Worm (Caenorhabditis elegans) whole organism, young adult: ENCODE data around the gene F58E6.5.

Experiments used
- B0261.1 ChIP-seq: sonication (generic microtip); optimal IDR thresholded peaks from 2 replicates; lab custom pipeline; 2016; ENCODE audit warnings: mild to moderate bottlenecking, missing genetic modification characterization, moderate library complexity, missing compliant biosample characterization
- C17E4.6 ChIP-seq: fragments of 200-800 bp; sonication (Bioruptor generic); IDR thresholded peaks from 2 replicates; pipeline ENCODE4 v1.3.6; 2022; ENCODE audit warnings: missing genetic modification reagents, missing genetic modification characterization, missing compliant biosample characterization
- D2030.7 ChIP-seq: fragments of 200-800 bp; sonication (Bioruptor generic); IDR thresholded peaks from 2 replicates; pipeline ENCODE4 v1.3.6; 2022; ENCODE audit warnings: missing genetic modification reagents, missing genetic modification characterization, missing compliant biosample characterization
- F10E7.11 ChIP-seq: sonication (generic microtip); optimal IDR thresholded peaks from 2 replicates; lab custom pipeline; 2017; ENCODE audit warnings: mild to moderate bottlenecking, missing genetic modification characterization, moderate library complexity, missing compliant biosample characterization
- F37B4.10 ChIP-seq: fragments of 200-800 bp; sonication (Bioruptor generic); IDR thresholded peaks from 2 replicates; pipeline ENCODE4 v1.3.6; 2022; ENCODE audit warnings: missing genetic modification characterization, missing compliant biosample characterization
- F39B2.1 ChIP-seq: fragments of 200-800 bp; sonication (Bioruptor generic); IDR thresholded peaks from 2 replicates; pipeline ENCODE4 v1.3.6; 2022; ENCODE audit warnings: missing genetic modification reagents, missing genetic modification characterization, missing compliant biosample characterization
- F52B5.7 ChIP-seq: sonication (generic microtip); optimal IDR thresholded peaks from 2 replicates; lab custom pipeline; 2016; ENCODE audit warnings: mild to moderate bottlenecking, missing genetic modification characterization, missing compliant biosample characterization
- T07F8.4 ChIP-seq: sonication (generic microtip); optimal IDR thresholded peaks from 2 replicates; lab custom pipeline; 2016; ENCODE audit warnings: mild to moderate bottlenecking, missing genetic modification characterization, moderate library complexity, missing compliant biosample characterization
- T26A5.8 ChIP-seq: sonication (generic microtip); optimal IDR thresholded peaks from 2 replicates; lab custom pipeline; 2016; ENCODE audit warnings: missing genetic modification characterization, missing compliant biosample characterization
- ZK185.1 ChIP-seq: sonication (generic microtip); optimal IDR thresholded peaks from 2 replicates; lab custom pipeline; 2016; ENCODE audit warnings: mild to moderate bottlenecking, missing genetic modification characterization, missing compliant biosample characterization; ENCODE audit not compliant: poor library complexity, severe bottlenecking
- akir-1 ChIP-seq: fragments of 200-800 bp; sonication (Bioruptor generic); optimal IDR thresholded peaks from 2 replicates; lab custom pipeline; 2018; ENCODE audit warnings: mild to moderate bottlenecking, missing genetic modification characterization, moderate library complexity, missing compliant biosample characterization
- ama-1 ChIP-seq, 3 experiments: fragments of 150-350 bp in 1 of 3; sonication (generic microtip) in 2 of 3; optimal IDR thresholded peaks; 2 replicates each; lab custom pipeline; 2014 to 2018; ENCODE audit warnings: missing biosample characterization in 2 of 3, missing genetic modification characterization in 2 of 3, missing genetic modification reagents in 2 of 3
- bed-1 ChIP-seq: fragments of 200-800 bp; sonication (Bioruptor generic); IDR thresholded peaks from 2 replicates; pipeline ENCODE4 v1.3.6; 2022; ENCODE audit warnings: missing genetic modification reagents, missing genetic modification characterization, missing compliant biosample characterization
- ccch-3 ChIP-seq: fragments of 200-800 bp; sonication (Bioruptor generic); optimal IDR thresholded peaks from 2 replicates; lab custom pipeline; 2018; ENCODE audit warnings: mild to moderate bottlenecking, missing genetic modification characterization, missing compliant biosample characterization
- cebp-2 ChIP-seq: fragments of 200-800 bp; sonication (Bioruptor generic); IDR thresholded peaks from 2 replicates; pipeline ENCODE4 v1.3.6; 2022; ENCODE audit warnings: missing genetic modification characterization, missing compliant biosample characterization
- ceh-40 ChIP-seq: fragments of 200-800 bp; sonication (Bioruptor generic); IDR thresholded peaks from 2 replicates; pipeline ENCODE4 v1.3.6; 2022; ENCODE audit warnings: missing genetic modification characterization, missing compliant biosample characterization
- ceh-91 ChIP-seq: fragments of 200-800 bp; sonication (Bioruptor generic); IDR thresholded peaks from 2 replicates; pipeline ENCODE4 v1.3.6; 2022; ENCODE audit warnings: missing genetic modification reagents, missing genetic modification characterization, missing compliant biosample characterization
- die-1 ChIP-seq: sonication (generic microtip); optimal IDR thresholded peaks from 2 replicates; lab custom pipeline; 2016; ENCODE audit warnings: missing genotype, mild to moderate bottlenecking, missing genetic modification characterization, missing compliant biosample characterization
- dox-1 ChIP-seq: fragments of 200-800 bp; sonication (Bioruptor generic); IDR thresholded peaks from 2 replicates; pipeline ENCODE4 v1.3.6; 2022; ENCODE audit warnings: missing genetic modification reagents, missing genetic modification characterization, missing compliant biosample characterization
- dpff-1 ChIP-seq: sonication (generic microtip); optimal IDR thresholded peaks from 2 replicates; lab custom pipeline; 2017; ENCODE audit warnings: mild to moderate bottlenecking, missing genetic modification characterization, missing compliant biosample characterization
- dpl-1 ChIP-seq: fragments of 150-350 bp; optimal IDR thresholded peaks from 2 replicates; lab custom pipeline; 2014; ENCODE audit warnings: missing biosample characterization, missing genetic modification reagents, missing genetic modification characterization
- efl-1 ChIP-seq: fragments of 150-350 bp; optimal IDR thresholded peaks from 2 replicates; lab custom pipeline; 2014; ENCODE audit warnings: missing biosample characterization, missing genetic modification reagents, missing genetic modification characterization
- hlh-26 ChIP-seq: fragments of 200-800 bp; sonication (Bioruptor generic); conservative IDR thresholded peaks from 2 replicates; pipeline ENCODE4 v1.3.6; 2022; ENCODE audit warnings: missing genetic modification reagents, missing genetic modification characterization, missing compliant biosample characterization
- hrde-1 ChIP-seq: sonication (generic microtip); optimal IDR thresholded peaks from 2 replicates; lab custom pipeline; 2016; ENCODE audit warnings: missing genetic modification characterization, mild to moderate bottlenecking, missing compliant biosample characterization, moderate library complexity, missing genotype, missing genetic modification reagents, borderline replicate concordance
- hsf-1 ChIP-seq: fragments of 200-800 bp; sonication (Bioruptor generic); IDR thresholded peaks from 2 replicates; pipeline ENCODE4 v1.3.6; 2022; ENCODE audit warnings: missing genetic modification reagents, missing genetic modification characterization, missing compliant biosample characterization
- lag-1 ChIP-seq: fragments of 200-800 bp; sonication (Bioruptor generic); IDR thresholded peaks from 2 replicates; pipeline ENCODE4 v1.3.6; 2022; ENCODE audit warnings: missing genetic modification reagents, missing genetic modification characterization, missing compliant biosample characterization
- let-607 ChIP-seq, 2 experiments: fragments of 200-800 bp in 1 of 2; sonication (Bioruptor generic) in 1 of 2; sonication (generic microtip) in 1 of 2; optimal IDR thresholded peaks; 2 replicates each; lab custom pipeline; 2016 to 2018; ENCODE audit warnings: mild to moderate bottlenecking in 2 of 2, missing compliant biosample characterization in 2 of 2, missing genetic modification characterization in 2 of 2, moderate library complexity in 2 of 2, missing genotype in 1 of 2
- lin-26 ChIP-seq: fragments of 200-800 bp; sonication (Bioruptor generic); IDR thresholded peaks from 2 replicates; pipeline ENCODE4 v1.3.6; 2022; ENCODE audit warnings: missing genetic modification reagents, missing genetic modification characterization, missing compliant biosample characterization
- lin-40 ChIP-seq: sonication (generic microtip); optimal IDR thresholded peaks from 2 replicates; lab custom pipeline; 2016; ENCODE audit warnings: missing genetic modification characterization, mild to moderate bottlenecking, missing compliant biosample characterization, missing genotype, missing genetic modification reagents
- madf-10 ChIP-seq: sonication (generic microtip); optimal IDR thresholded peaks from 2 replicates; lab custom pipeline; 2016; ENCODE audit warnings: mild to moderate bottlenecking, missing genetic modification characterization, missing compliant biosample characterization
- madf-3 ChIP-seq: fragments of 200-800 bp; sonication (Bioruptor generic); IDR thresholded peaks from 2 replicates; pipeline ENCODE4 v1.3.6; 2022; ENCODE audit warnings: missing genetic modification reagents, missing genetic modification characterization, missing compliant biosample characterization
- madf-6 ChIP-seq: fragments of 200-800 bp; sonication (Bioruptor generic); IDR thresholded peaks from 2 replicates; pipeline ENCODE4 v1.3.6; 2022; ENCODE audit warnings: missing genetic modification reagents, missing genetic modification characterization, missing compliant biosample characterization
- mcd-1 ChIP-seq: fragments of 200-800 bp; sonication (Bioruptor generic); IDR thresholded peaks from 2 replicates; pipeline ENCODE4 v1.3.6; 2022; ENCODE audit warnings: missing genetic modification reagents, missing genetic modification characterization, missing compliant biosample characterization
- mes-4 ChIP-seq: sonication (generic microtip); optimal IDR thresholded peaks from 2 replicates; lab custom pipeline; 2016; ENCODE audit warnings: missing genotype, missing genetic modification characterization, missing compliant biosample characterization
- nfya-1 ChIP-seq: sonication (generic microtip); optimal IDR thresholded peaks from 2 replicates; lab custom pipeline; 2017; ENCODE audit warnings: antibody characterized with exemption, missing compliant biosample characterization, missing genetic modification characterization, borderline replicate concordance; ENCODE audit not compliant: insufficient read depth
- nhr-179 ChIP-seq: sonication (generic microtip); optimal IDR thresholded peaks from 2 replicates; lab custom pipeline; 2016; ENCODE audit warnings: mild to moderate bottlenecking, missing genetic modification characterization, missing compliant biosample characterization
- rcor-1 ChIP-seq: fragments of 200-800 bp; sonication (Bioruptor generic); IDR thresholded peaks from 2 replicates; pipeline ENCODE4 v1.3.6; 2022; ENCODE audit warnings: missing genetic modification reagents, missing genetic modification characterization, missing compliant biosample characterization
- rec-8 ChIP-seq, 2 experiments: sonication (generic microtip); optimal IDR thresholded peaks; 2 replicates each; lab custom pipeline; 2016; ENCODE audit warnings: mild to moderate bottlenecking in 2 of 2, missing genetic modification characterization in 2 of 2, missing genetic modification reagents in 2 of 2, missing genotype in 2 of 2, missing biosample characterization in 1 of 2, missing compliant biosample characterization in 1 of 2, moderate library complexity in 1 of 2
- somi-1 ChIP-seq: fragments of 200-800 bp; sonication (Bioruptor generic); optimal IDR thresholded peaks from 2 replicates; lab custom pipeline; 2018; ENCODE audit warnings: mild to moderate bottlenecking, missing genetic modification characterization, missing compliant biosample characterization
- sptf-2 ChIP-seq: fragments of 200-800 bp; sonication (Bioruptor generic); optimal IDR thresholded peaks from 2 replicates; lab custom pipeline; 2018; ENCODE audit warnings: mild to moderate bottlenecking, missing genetic modification characterization, missing compliant biosample characterization
- tbp1 ChIP-seq: fragments of 200-800 bp; sonication (Bioruptor generic); optimal IDR thresholded peaks from 2 replicates; lab custom pipeline; 2018; ENCODE audit warnings: mild to moderate bottlenecking, missing genetic modification characterization, missing compliant biosample characterization
- zfh-2 ChIP-seq: fragments of 200-800 bp; sonication (Bioruptor generic); conservative IDR thresholded peaks from 2 replicates; pipeline ENCODE4 v1.3.6; 2022; ENCODE audit warnings: missing genetic modification reagents, missing genetic modification characterization, missing compliant biosample characterization
- ztf-25 ChIP-seq: fragments of 200-800 bp; sonication (Bioruptor generic); IDR thresholded peaks from 2 replicates; pipeline ENCODE4 v1.3.6; 2022; ENCODE audit warnings: missing genetic modification reagents, missing genetic modification characterization, missing compliant biosample characterization
- ztf-3 ChIP-seq: fragments of 200-800 bp; sonication (Bioruptor generic); optimal IDR thresholded peaks from 2 replicates; lab custom pipeline; 2018; ENCODE audit warnings: mild to moderate bottlenecking, missing genetic modification characterization, missing compliant biosample characterization
- ztf-6 ChIP-seq: fragments of 200-800 bp; sonication (Bioruptor generic); IDR thresholded peaks from 2 replicates; pipeline ENCODE4 v1.3.6; 2022; ENCODE audit warnings: missing genetic modification reagents, missing genetic modification characterization, missing compliant biosample characterization

The F58E6.5 gene

DNA sequence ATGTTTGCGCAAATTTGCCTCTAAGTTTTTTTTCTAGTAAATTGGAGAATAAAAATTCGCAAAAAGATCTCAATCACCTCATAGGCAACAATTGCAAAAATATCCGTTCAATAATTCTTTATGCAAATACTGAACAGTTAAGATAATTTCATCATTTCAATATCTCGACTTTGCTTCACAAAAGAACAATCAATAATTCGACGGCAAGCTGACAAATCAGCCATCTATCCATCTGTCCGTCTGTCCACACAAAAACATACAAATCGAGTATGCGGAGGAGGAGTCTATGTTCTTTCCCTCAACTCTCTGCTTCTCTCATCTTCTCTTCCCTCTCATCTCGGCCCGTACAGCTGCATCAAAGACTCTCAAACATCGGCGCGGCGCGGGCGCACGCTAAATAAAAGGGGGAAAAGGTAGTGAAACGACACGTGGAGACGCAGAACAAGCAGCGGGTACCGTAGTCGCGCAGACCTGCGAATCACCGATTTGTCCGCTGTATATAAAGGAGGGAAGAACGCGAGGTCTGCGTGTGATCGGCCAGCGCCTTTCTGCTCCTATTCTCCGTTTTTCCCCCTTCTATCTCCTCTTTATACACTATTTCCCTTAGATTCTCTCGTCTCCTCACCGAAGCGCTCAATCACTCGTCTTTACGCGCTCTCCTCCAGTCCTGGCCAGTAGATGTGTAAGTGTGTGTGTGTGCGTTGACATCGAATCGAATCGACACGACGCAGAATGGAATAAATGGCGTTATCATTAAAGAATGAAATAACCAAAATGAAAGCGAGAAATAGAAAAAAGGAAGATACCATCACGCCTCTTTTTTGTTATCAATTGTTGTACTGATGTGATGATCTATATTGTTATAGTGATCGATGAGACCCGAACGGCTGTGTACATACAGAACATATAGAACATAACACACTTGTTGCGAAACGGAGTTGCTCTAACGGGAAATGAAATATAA, 23.3 kb downstream of the F58E6.5 start (continued):
- peak; percentile 93 to 95 for TF ChIP-seq let-607 (tag; optimal IDR thresholded peaks at IDR 0.05; lab: Kevin White, UChicago)
- TF ChIP-seq nhr-179: no peak
- peak; percentile 100 for TF ChIP-seq zfh-2 (GFP tag; lab: Robert Waterston, UW)
- TF ChIP-seq tbp1 (GFP tag; lab: Kevin White, UChicago): peak; percentile 77
- peak; percentile 84 for TF ChIP-seq mcd-1
- peak; percentile 18 for TF ChIP-seq ccch-3 (GFP tag; lab: Kevin White, UChicago)
- no peak for TF ChIP-seq hlh-26
- TF ChIP-seq madf-10 (tag; lab: Kevin White, UChicago): peak; percentile 90
- 0 out of 2 replicates have a peak, but pooled peaks have one; percentile 46 for TF ChIP-seq ztf-25 (GFP tag; lab: Robert Waterston, UW)
- TF ChIP-seq madf-3 (GFP tag; lab: Robert Waterston, UW): no peak
- peak; percentile 39 for TF ChIP-seq T07F8.4
- TF ChIP-seq somi-1: peak; percentile 82
- no peak for TF ChIP-seq dpl-1 (GFP tag; lab: Kevin White, UChicago)
- no peak for TF ChIP-seq sptf-2 (GFP tag; lab: Kevin White, UChicago)
- peak; percentile 56 for TF ChIP-seq ZK185.1 (tag; lab: Kevin White, UChicago)
- no peak for TF ChIP-seq lag-1
- TF ChIP-seq bed-1 (GFP tag; lab: Robert Waterston, UW): no peak
- TF ChIP-seq ztf-6 (GFP tag; lab: Robert Waterston, UW): 0 out of 2 replicates have a peak, but pooled peaks have one; percentile 62
- peak; percentile 94 for TF ChIP-seq lin-40 (tag; lab: Kevin White, UChicago)
- TF ChIP-seq F37B4.10 (GFP tag; lab: Robert Waterston, UW): no peak
- no peak for TF ChIP-seq hsf-1 (GFP tag; lab: Robert Waterston, UW)
- peak; percentile 19 for TF ChIP-seq madf-6
- TF ChIP-seq efl-1 (GFP tag; lab: Kevin White, UChicago): no peak
- TF ChIP-seq ceh-91 (GFP tag; lab: Robert Waterston, UW): 0 out of 2 replicates have a peak, but pooled peaks have one; percentile 26
- TF ChIP-seq ceh-40 (GFP tag; lab: Robert Waterston, UW): no peak
- no peak for TF ChIP-seq dpff-1
- no peak for TF ChIP-seq akir-1 (GFP tag; lab: Kevin White, UChicago)
- no peak for TF ChIP-seq F39B2.1 (GFP tag; lab: Robert Waterston, UW)
- no peak for TF ChIP-seq hrde-1
- TF ChIP-seq dox-1 (GFP tag; lab: Robert Waterston, UW): peak; percentile 92
- TF ChIP-seq T26A5.8 (tag; lab: Kevin White, UChicago): no peak
- TF ChIP-seq mes-4 (tag; lab: Kevin White, UChicago): no peak
- TF ChIP-seq rec-8 (tag; optimal IDR thresholded peaks at IDR 0.05; lab: Kevin White, UChicago): peak in 1 of 2 experiments; percentile 2
- no peak for TF ChIP-seq D2030.7 (GFP tag; lab: Robert Waterston, UW)
- TF ChIP-seq F52B5.7 (tag; lab: Kevin White, UChicago): peak; percentile 75
- TF ChIP-seq lin-26 (GFP tag; lab: Robert Waterston, UW): peak; percentile 71; the same call in 1 of the 2 replicates
- TF ChIP-seq nfya-1 (tag; lab: Kevin White, UChicago): no peak
- TF ChIP-seq rcor-1 (GFP tag; lab: Robert Waterston, UW): peak; percentile 63
- TF ChIP-seq F10E7.11 (tag; lab: Kevin White, UChicago): no peak
- peak; percentile 99 for TF ChIP-seq ama-1 (optimal IDR thresholded peaks at IDR 0.05; lab: Kevin White, UChicago)
- TF ChIP-seq ama-1 (GFP tag; optimal IDR thresholded peaks at IDR 0.05; lab: Kevin White, UChicago): peak in 1 of 2 experiments; percentile 43
- TF ChIP-seq cebp-2: no peak
- peak; percentile 36 for TF ChIP-seq die-1 (tag; lab: Kevin White, UChicago)
- peak; percentile 16 for TF ChIP-seq B0261.1 (tag; lab: Kevin White, UChicago)
- TF ChIP-seq ztf-3 (GFP tag; lab: Kevin White, UChicago): peak; percentile 65
- peak; percentile 50; the same call in 1 of the 2 replicates for TF ChIP-seq C17E4.6 (GFP tag; lab: Robert Waterston, UW)
